Worm (Caenorhabditis elegans) whole organism, L2 larva: ENCODE data around the gene fbxa-164.

Experiments used
- gmeb-1 ChIP-seq: fragments of 150-350 bp; optimal IDR thresholded peaks from 2 replicates; lab custom pipeline; 2014; ENCODE audit warnings: missing biosample characterization, missing genetic modification characterization
- mab-5 ChIP-seq: fragments of 150-350 bp; optimal IDR thresholded peaks from 2 replicates; lab custom pipeline; 2014; ENCODE audit warnings: missing biosample characterization, missing genetic modification characterization
- nhr-11 ChIP-seq: fragments of 150-350 bp; optimal IDR thresholded peaks from 2 replicates; lab custom pipeline; 2014; ENCODE audit warnings: missing biosample characterization, missing genetic modification characterization

DNA sequence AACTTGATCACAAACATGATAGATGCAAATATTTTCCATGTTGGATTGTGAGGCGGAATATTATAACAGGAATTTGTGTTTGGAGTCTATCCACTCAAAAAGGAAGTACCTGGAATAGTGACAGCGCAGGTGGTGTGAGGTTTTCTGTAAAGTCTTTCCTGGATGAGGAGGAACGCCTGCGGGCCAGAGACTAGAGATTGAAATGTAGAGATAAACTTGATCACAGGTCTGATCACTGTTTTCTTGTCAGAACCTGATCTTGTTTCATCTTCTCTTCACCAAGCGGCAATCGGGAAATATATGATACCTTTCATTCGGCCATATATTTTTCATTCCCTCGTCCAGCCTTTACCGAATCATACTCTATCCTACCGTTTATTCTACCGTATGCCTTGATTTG lies 27.6 kb downstream of the fbxa-164 start, which contains the start of gene T07H3.8:
- no peak for TF ChIP-seq mab-5 (tag; lab: Kevin White, UChicago)
- no peak for TF ChIP-seq gmeb-1 (tag; lab: Kevin White, UChicago)
- no peak for TF ChIP-seq nhr-11 (tag; lab: Kevin White, UChicago)
